Worm (Caenorhabditis elegans) whole organism, L1 larva: ENCODE measurements around the gene tsn-1.
A peak's percentile ranks its signal among the peaks of the same experiment; 100 is the strongest.

Experiments
- C16A3.4 ChIP-seq: fragments of 150-350 bp; optimal IDR thresholded peaks from 2 replicates; lab custom pipeline; 2014; ENCODE audit warnings: missing biosample characterization, missing genetic modification characterization
- C34B4.2 ChIP-seq: sonication (generic microtip); optimal IDR thresholded peaks from 2 replicates; lab custom pipeline; 2017; ENCODE audit warnings: mild to moderate bottlenecking, missing genetic modification characterization, missing compliant biosample characterization
- F16B12.6 ChIP-seq: fragments of 150-350 bp; optimal IDR thresholded peaks from 2 replicates; lab custom pipeline; 2014; ENCODE audit warnings: missing biosample characterization, missing genetic modification characterization
- Y116A8C.19 ChIP-seq: sonication (generic microtip); optimal IDR thresholded peaks from 2 replicates; lab custom pipeline; 2016; ENCODE audit warnings: missing compliant biosample characterization, missing genetic modification characterization, borderline replicate concordance
- alr-1 ChIP-seq: fragments of 200-800 bp; sonication (Bioruptor generic); optimal IDR thresholded peaks from 2 replicates; lab custom pipeline; 2018; ENCODE audit warnings: borderline replicate concordance, mild to moderate bottlenecking, missing genetic modification characterization, missing compliant biosample characterization
- blmp-1 ChIP-seq: fragments of 150-350 bp; optimal IDR thresholded peaks from 2 replicates; lab custom pipeline; 2014; ENCODE audit warnings: missing biosample characterization, missing genetic modification characterization
- ceh-88 ChIP-seq: fragments of 200-800 bp; sonication (Bioruptor generic); IDR thresholded peaks from 2 replicates; pipeline ENCODE4 v1.3.6; 2022; ENCODE audit warnings: missing genetic modification characterization, missing compliant biosample characterization
- ceh-90 ChIP-seq: sonication (generic microtip); optimal IDR thresholded peaks from 2 replicates; lab custom pipeline; 2016; ENCODE audit warnings: missing genetic modification characterization, missing compliant biosample characterization
- ces-1 ChIP-seq: fragments of 150-350 bp; optimal IDR thresholded peaks from 2 replicates; lab custom pipeline; 2014; ENCODE audit warnings: missing biosample characterization, missing genetic modification reagents, missing genetic modification characterization
- dsc-1 ChIP-seq: sonication (generic microtip); optimal IDR thresholded peaks from 2 replicates; lab custom pipeline; 2016; ENCODE audit warnings: mild to moderate bottlenecking, missing genetic modification characterization, missing compliant biosample characterization
- egl-13 ChIP-seq: sonication (generic microtip); optimal IDR thresholded peaks from 2 replicates; lab custom pipeline; 2016; ENCODE audit warnings: missing genotype, missing genetic modification reagents, missing genetic modification characterization, missing compliant biosample characterization
- egl-27 ChIP-seq, 2 experiments: fragments of 150-350 bp in 1 of 2; sonication (generic microtip); optimal IDR thresholded peaks; 3 replicates each; lab custom pipeline; 2017 to 2018; ENCODE audit warnings: missing biosample characterization in 2 of 2, missing genetic modification characterization in 2 of 2, missing genetic modification reagents in 2 of 2
- elt-2 ChIP-seq: sonication (generic microtip); optimal IDR thresholded peaks from 2 replicates; lab custom pipeline; 2016; ENCODE audit warnings: missing genetic modification characterization, mild to moderate bottlenecking, inconsistent platforms, missing compliant biosample characterization, missing genetic modification reagents
- elt-3 ChIP-seq, 6 experiments: fragments of 150-350 bp in 1 of 6; sonication (generic microtip); optimal IDR thresholded peaks; 2 replicates each; lab custom pipeline; 2017 to 2018; ENCODE audit warnings: missing biosample characterization in 6 of 6, missing genetic modification characterization in 6 of 6, inconsistent platforms in 1 of 6
- ets-5 ChIP-seq: fragments of 200-800 bp; sonication (Bioruptor generic); IDR thresholded peaks from 2 replicates; pipeline ENCODE4 v1.3.6; 2022; ENCODE audit warnings: missing genetic modification characterization, missing compliant biosample characterization
- fkh-4 ChIP-seq: sonication (generic microtip); optimal IDR thresholded peaks from 2 replicates; lab custom pipeline; 2016; ENCODE audit warnings: missing compliant biosample characterization, missing genetic modification characterization, borderline replicate concordance
- hlh-17 ChIP-seq: fragments of 200-800 bp; sonication (Bioruptor generic); optimal IDR thresholded peaks from 2 replicates; lab custom pipeline; 2018; ENCODE audit warnings: missing genetic modification characterization, mild to moderate bottlenecking, missing compliant biosample characterization, moderate library complexity, borderline replicate concordance
- irx-1 ChIP-seq: sonication (generic microtip); optimal IDR thresholded peaks from 2 replicates; lab custom pipeline; 2016; ENCODE audit warnings: missing genetic modification characterization, missing compliant biosample characterization
- lin-13 ChIP-seq: fragments of 150-350 bp; optimal IDR thresholded peaks from 2 replicates; lab custom pipeline; 2014; ENCODE audit warnings: missing biosample characterization, missing genetic modification reagents, missing genetic modification characterization
- lin-14 ChIP-seq: fragments of 200-800 bp; sonication (Bioruptor generic); optimal IDR thresholded peaks from 2 replicates; lab custom pipeline; 2018; ENCODE audit warnings: mild to moderate bottlenecking, missing genetic modification characterization, moderate library complexity, missing compliant biosample characterization
- lin-35 ChIP-seq, 2 experiments: fragments of 150-350 bp; optimal IDR thresholded peaks; 2 replicates each; lab custom pipeline; 2014; ENCODE audit warnings: missing biosample characterization in 2 of 2, missing genetic modification characterization in 2 of 2, missing genetic modification reagents in 2 of 2
- lin-39 ChIP-seq: fragments of 150-350 bp; optimal IDR thresholded peaks from 2 replicates; lab custom pipeline; 2014; ENCODE audit warnings: missing biosample characterization, missing genetic modification reagents, missing genetic modification characterization
- lir-3 ChIP-seq: sonication (generic microtip); optimal IDR thresholded peaks from 2 replicates; lab custom pipeline; 2016; ENCODE audit warnings: mild to moderate bottlenecking, missing genetic modification characterization, moderate library complexity, missing compliant biosample characterization; ENCODE audit not compliant: poor library complexity
- mab-9 ChIP-seq: fragments of 200-800 bp; sonication (Bioruptor generic); IDR thresholded peaks from 2 replicates; pipeline ENCODE4 v1.3.6; 2022; ENCODE audit warnings: missing genetic modification reagents, missing genetic modification characterization, missing compliant biosample characterization
- mep-1 ChIP-seq: fragments of 150-350 bp; optimal IDR thresholded peaks from 2 replicates; lab custom pipeline; 2014; ENCODE audit warnings: missing biosample characterization, missing genetic modification characterization
- nhr-12 ChIP-seq: sonication (generic microtip); optimal IDR thresholded peaks from 2 replicates; lab custom pipeline; 2017; ENCODE audit warnings: missing biosample characterization, missing genetic modification characterization
- nhr-19 ChIP-seq: fragments of 200-800 bp; sonication (Bioruptor generic); conservative IDR thresholded peaks from 2 replicates; pipeline ENCODE4 v1.3.6; 2022; ENCODE audit warnings: missing genetic modification characterization, missing compliant biosample characterization
- nhr-47 ChIP-seq: sonication (generic microtip); optimal IDR thresholded peaks from 2 replicates; lab custom pipeline; 2016; ENCODE audit warnings: mild to moderate bottlenecking, missing genetic modification characterization, moderate library complexity, missing compliant biosample characterization
- nhr-71 ChIP-seq: sonication (generic microtip); optimal IDR thresholded peaks from 2 replicates; lab custom pipeline; 2016; ENCODE audit warnings: mild to moderate bottlenecking, missing genetic modification characterization, moderate library complexity, missing compliant biosample characterization
- nhr-76 ChIP-seq: sonication (generic microtip); optimal IDR thresholded peaks from 2 replicates; lab custom pipeline; 2017; ENCODE audit warnings: missing biosample characterization, missing genetic modification characterization
- nhr-77 ChIP-seq: fragments of 150-350 bp; optimal IDR thresholded peaks from 2 replicates; lab custom pipeline; 2014; ENCODE audit warnings: missing biosample characterization, missing genetic modification characterization
- nhr-84 ChIP-seq: sonication (generic microtip); optimal IDR thresholded peaks from 2 replicates; lab custom pipeline; 2017; ENCODE audit warnings: missing biosample characterization, missing genetic modification characterization
- nhr-85 ChIP-seq: sonication (generic microtip); peaks from one replicate; lab custom pipeline; 2016; ENCODE audit warnings: missing genetic modification characterization, inconsistent platforms, missing compliant biosample characterization
- pag-3 ChIP-seq: sonication (generic microtip); optimal IDR thresholded peaks from 2 replicates; lab custom pipeline; 2017; ENCODE audit warnings: missing genetic modification characterization, mild to moderate bottlenecking, missing compliant biosample characterization, antibody characterized with exemption, borderline replicate concordance; ENCODE audit not compliant: insufficient read depth
- pax-3 ChIP-seq: fragments of 200-800 bp; sonication (Bioruptor generic); optimal IDR thresholded peaks from 2 replicates; lab custom pipeline; 2018; ENCODE audit warnings: mild to moderate bottlenecking, missing genetic modification characterization, moderate library complexity, missing compliant biosample characterization
- rnt-1 ChIP-seq: sonication (generic microtip); optimal IDR thresholded peaks from 2 replicates; lab custom pipeline; 2016; ENCODE audit warnings: mild to moderate bottlenecking, missing genetic modification characterization, moderate library complexity, missing compliant biosample characterization
- skn-1 ChIP-seq: fragments of 150-350 bp; optimal IDR thresholded peaks from 2 replicates; lab custom pipeline; 2014; ENCODE audit warnings: missing biosample characterization, missing genetic modification characterization
- snu-23 ChIP-seq: sonication (generic microtip); optimal IDR thresholded peaks from 2 replicates; lab custom pipeline; 2016; ENCODE audit warnings: missing genetic modification characterization, missing compliant biosample characterization
- sup-37 ChIP-seq: fragments of 200-800 bp; sonication (Bioruptor generic); optimal IDR thresholded peaks from 2 replicates; lab custom pipeline; 2018; ENCODE audit warnings: mild to moderate bottlenecking, missing genetic modification characterization, missing compliant biosample characterization
- tbx-2 ChIP-seq: sonication (generic microtip); optimal IDR thresholded peaks from 2 replicates; lab custom pipeline; 2016; ENCODE audit warnings: missing genetic modification characterization, missing compliant biosample characterization
- tlp-1 ChIP-seq: fragments of 150-350 bp; optimal IDR thresholded peaks from 2 replicates; lab custom pipeline; 2014; ENCODE audit warnings: missing biosample characterization, missing genetic modification characterization
- unc-130 ChIP-seq: fragments of 150-350 bp; optimal IDR thresholded peaks from 2 replicates; lab custom pipeline; 2017; ENCODE audit warnings: missing biosample characterization, missing genetic modification characterization, inconsistent platforms
- unc-30 ChIP-seq: sonication (generic microtip); optimal IDR thresholded peaks from 2 replicates; lab custom pipeline; 2017; ENCODE audit warnings: missing biosample characterization, missing genetic modification characterization
- unc-86 ChIP-seq: sonication (generic microtip); optimal IDR thresholded peaks from 2 replicates; lab custom pipeline; 2016; ENCODE audit warnings: missing genetic modification characterization, missing compliant biosample characterization
- unc-98 ChIP-seq: fragments of 200-800 bp; sonication (Bioruptor generic); IDR thresholded peaks from 2 replicates; pipeline ENCODE4 v1.3.6; 2022; ENCODE audit warnings: missing genetic modification characterization, missing compliant biosample characterization
- vab-15 ChIP-seq: sonication (generic microtip); optimal IDR thresholded peaks from 2 replicates; lab custom pipeline; 2017; ENCODE audit warnings: missing genotype, mild to moderate bottlenecking, missing genetic modification characterization, missing compliant biosample characterization
- zag-1 ChIP-seq: fragments of 150-350 bp; optimal IDR thresholded peaks from 2 replicates; lab custom pipeline; 2014; ENCODE audit warnings: missing biosample characterization, missing genetic modification characterization
- ztf-11 ChIP-seq, 2 experiments: sonication (generic microtip); optimal IDR thresholded peaks; 2 replicates each; lab custom pipeline; 2016 to 2017; ENCODE audit warnings: missing genetic modification characterization in 2 of 2, missing biosample characterization in 1 of 2, missing compliant biosample characterization in 1 of 2
- ztf-4 ChIP-seq: fragments of 150-350 bp; optimal IDR thresholded peaks from 2 replicates; lab custom pipeline; 2014; ENCODE audit warnings: missing biosample characterization, missing genetic modification characterization

Gene tsn-1

ce11 chrII:4739984-4740462 lies 33.4 kb downstream of the tsn-1 start, which contains the start of gene eas-1 (continued):
- TF ChIP-seq ztf-4 = no peak
- no peak for TF ChIP-seq tlp-1
- TF ChIP-seq fkh-4 (tag; lab: Kevin White, UChicago) = peak; percentile 86
- TF ChIP-seq lir-3 (tag; lab: Kevin White, UChicago) = peak; percentile 95
- peak; percentile 85 for TF ChIP-seq unc-98
- peak in 3 of 6 experiments; percentile 1 to 79 (median 19) for TF ChIP-seq elt-3 (tag; optimal IDR thresholded peaks at IDR 0.05; lab: Kevin White, UChicago)
- peak; percentile 87 for TF ChIP-seq pax-3 (tag; lab: Kevin White, UChicago)
- TF ChIP-seq lin-39 = peak; percentile 35
- peak; percentile 88 for TF ChIP-seq nhr-85 (tag; lab: Kevin White, UChicago)
- no peak for TF ChIP-seq C34B4.2 (tag; lab: Kevin White, UChicago)
- TF ChIP-seq nhr-71 (tag; lab: Kevin White, UChicago) = peak; percentile 91
- peak; percentile 92 for TF ChIP-seq nhr-47 (tag; lab: Kevin White, UChicago)
- TF ChIP-seq blmp-1 (tag; lab: Kevin White, UChicago) = peak; percentile 73
- TF ChIP-seq zag-1 (tag; lab: Kevin White, UChicago) = no peak
- TF ChIP-seq vab-15 (tag; lab: Kevin White, UChicago) = peak; percentile 57
- TF ChIP-seq mab-9 = peak; percentile 69
- TF ChIP-seq ets-5 (GFP tag; lab: Robert Waterston, UW) = no peak
- peak; percentile 82 for TF ChIP-seq mep-1 (tag; lab: Kevin White, UChicago)
- TF ChIP-seq elt-2 = peak; percentile 91
- TF ChIP-seq ceh-90 (tag; lab: Kevin White, UChicago) = peak; percentile 93
- peak; percentile 91 for TF ChIP-seq tbx-2 (tag; lab: Kevin White, UChicago)
- TF ChIP-seq unc-86 = peak; percentile 75
- no peak for TF ChIP-seq ces-1 (GFP tag; lab: Kevin White, UChicago)
- TF ChIP-seq nhr-19 (GFP tag; lab: Robert Waterston, UW) = peak; percentile 82
- no peak for TF ChIP-seq nhr-76 (tag; lab: Kevin White, UChicago)
- no peak for TF ChIP-seq unc-30 (tag; lab: Kevin White, UChicago)
- TF ChIP-seq irx-1 (tag; lab: Kevin White, UChicago) = peak; percentile 92
- peak; percentile 57; the same call in 1 of the 2 replicates for TF ChIP-seq ceh-88
- TF ChIP-seq F16B12.6 (tag; lab: Kevin White, UChicago) = peak; percentile 81
- no peak for TF ChIP-seq nhr-77
- TF ChIP-seq rnt-1 (tag; lab: Kevin White, UChicago) = peak; percentile 98
- peak; percentile 78 for TF ChIP-seq skn-1 (tag; lab: Kevin White, UChicago)
- no peak for TF ChIP-seq nhr-12 (tag; lab: Kevin White, UChicago)
- TF ChIP-seq egl-13 = peak; percentile 84
- peak; percentile 37 for TF ChIP-seq lin-13
- TF ChIP-seq lin-14 (GFP tag; lab: Kevin White, UChicago) = peak; percentile 83
- TF ChIP-seq ztf-11 (tag; optimal IDR thresholded peaks at IDR 0.05; lab: Kevin White, UChicago) = peak in 1 of 2 experiments; percentile 88
- peak; percentile 86 for TF ChIP-seq snu-23 (GFP tag; lab: Kevin White, UChicago)
- peak; percentile 86 for TF ChIP-seq dsc-1
- no peak for TF ChIP-seq egl-27 (tag; optimal IDR thresholded peaks at IDR 0.05; lab: Kevin White, UChicago)
- no peak for TF ChIP-seq nhr-84 (tag; lab: Kevin White, UChicago)
- TF ChIP-seq unc-130 (tag; lab: Kevin White, UChicago) = peak; percentile 18
- no peak for TF ChIP-seq sup-37 (GFP tag; lab: Kevin White, UChicago)
- TF ChIP-seq alr-1 = no peak
- peak; percentile 71 for TF ChIP-seq C16A3.4 (tag; lab: Kevin White, UChicago)
- TF ChIP-seq hlh-17 (GFP tag; lab: Kevin White, UChicago) = no peak
- peak; percentile 52 for TF ChIP-seq Y116A8C.19 (tag; lab: Kevin White, UChicago)
- peak; percentile 96 to 97 for TF ChIP-seq lin-35 (GFP tag; optimal IDR thresholded peaks at IDR 0.05; lab: Kevin White, UChicago)
- TF ChIP-seq pag-3 = no peak
